Fruit fly (Drosophila melanogaster) whole organism, embryonic: ENCODE results near the gene CG3505.
A peak's percentile ranks its signal among the peaks of the same experiment; 100 is the strongest.

Experiments used
- B-H2 ChIP-seq: fragments of 200-800 bp; sonication (Bioruptor generic); optimal IDR thresholded peaks from 2 replicates; lab custom pipeline; 2018; ENCODE audit warnings: missing biosample characterization, mild to moderate bottlenecking, missing genetic modification characterization
- C15 ChIP-seq: fragments of 200-800 bp; sonication (Bioruptor generic); IDR thresholded peaks from 3 replicates; pipeline ENCODE4 v1.3.6; 2022; ENCODE audit warnings: missing biosample characterization, missing genetic modification characterization
- CG10274 ChIP-seq: fragments of 200-800 bp; sonication (Bioruptor generic); optimal IDR thresholded peaks from 3 replicates; lab custom pipeline; 2017; ENCODE audit warnings: missing biosample characterization, mild to moderate bottlenecking, missing genetic modification characterization
- CG12659 ChIP-seq: fragments of 200-800 bp; sonication (Bioruptor generic); optimal IDR thresholded peaks from 3 replicates; lab custom pipeline; 2017; ENCODE audit warnings: mild to moderate bottlenecking, missing biosample characterization, missing genetic modification reagents, missing genetic modification characterization
- CG14441 ChIP-seq: fragments of 200-800 bp; sonication (Bioruptor generic); IDR thresholded peaks from 2 replicates; pipeline ENCODE4 v1.3.6; 2022; ENCODE audit warnings: missing biosample characterization, missing genetic modification characterization
- CG15073 ChIP-seq: fragments of 200-800 bp; sonication (Bioruptor generic); optimal IDR thresholded peaks from 2 replicates; lab custom pipeline; 2016; ENCODE audit warnings: missing biosample characterization, missing genetic modification characterization
- CG16815 ChIP-seq: fragments of 200-800 bp; sonication (Bioruptor generic); optimal IDR thresholded peaks from 3 replicates; lab custom pipeline; 2017; ENCODE audit warnings: missing biosample characterization, mild to moderate bottlenecking, missing genetic modification characterization
- CG17328 ChIP-seq: fragments of 200-800 bp; sonication (Bioruptor generic); IDR thresholded peaks from 2 replicates; pipeline ENCODE4 v1.3.6; 2022; ENCODE audit warnings: missing biosample characterization, missing genetic modification characterization
- CG17568 ChIP-seq: fragments of 200-800 bp; sonication (Bioruptor generic); optimal IDR thresholded peaks from 2 replicates; lab custom pipeline; 2018; ENCODE audit warnings: missing biosample characterization, mild to moderate bottlenecking, missing genetic modification characterization, moderate library complexity
- CG17612 ChIP-seq: fragments of 200-800 bp; sonication (Bioruptor generic); IDR thresholded peaks from 2 replicates; pipeline ENCODE4 v1.3.6; 2022; ENCODE audit warnings: missing biosample characterization, missing genetic modification characterization
- CG17829 ChIP-seq: fragments of 200-800 bp; optimal IDR thresholded peaks from 2 replicates; lab custom pipeline; 2019; ENCODE audit warnings: missing biosample characterization, mild to moderate bottlenecking, missing genetic modification characterization, moderate library complexity
- CG30020 ChIP-seq: fragments of 200-800 bp; optimal IDR thresholded peaks from 2 replicates; lab custom pipeline; 2019; ENCODE audit warnings: missing biosample characterization, mild to moderate bottlenecking, missing genetic modification characterization, moderate library complexity
- CG32772 ChIP-seq: fragments of 200-800 bp; sonication (Bioruptor generic); IDR thresholded peaks from 2 replicates; pipeline ENCODE4 v1.3.6; 2022; ENCODE audit warnings: missing biosample characterization, missing genetic modification characterization
- CG33213 ChIP-seq: fragments of 200-800 bp; sonication (Bioruptor generic); optimal IDR thresholded peaks from 3 replicates; lab custom pipeline; 2016; ENCODE audit warnings: missing biosample characterization, missing genetic modification characterization
- CG34224 ChIP-seq: fragments of 200-800 bp; sonication (Bioruptor generic); IDR thresholded peaks from 3 replicates; pipeline ENCODE4 v1.3.6; 2022; ENCODE audit warnings: missing biosample characterization, missing genetic modification characterization; ENCODE audit not compliant: partially characterized antibody
- CG34376 ChIP-seq: fragments of 200-800 bp; sonication (Bioruptor generic); optimal IDR thresholded peaks from 2 replicates; lab custom pipeline; 2018; ENCODE audit warnings: missing biosample characterization, mild to moderate bottlenecking, missing genetic modification characterization
- CG3995 ChIP-seq: fragments of 200-800 bp; sonication (Bioruptor generic); optimal IDR thresholded peaks from 3 replicates; lab custom pipeline; 2016; ENCODE audit warnings: missing biosample characterization, missing genetic modification characterization
- CG4328 ChIP-seq: fragments of 200-800 bp; sonication (Bioruptor generic); optimal IDR thresholded peaks from 3 replicates; lab custom pipeline; 2017; ENCODE audit warnings: missing biosample characterization, missing genetic modification reagents, missing genetic modification characterization
- CG4730 ChIP-seq: fragments of 200-800 bp; sonication (Bioruptor generic); IDR thresholded peaks from 2 replicates; pipeline ENCODE4 v1.3.6; 2022; ENCODE audit warnings: missing biosample characterization, missing genetic modification characterization
- CG8388 ChIP-seq: fragments of 200-800 bp; sonication (Bioruptor generic); optimal IDR thresholded peaks from 2 replicates; lab custom pipeline; 2019; ENCODE audit warnings: missing biosample characterization, mild to moderate bottlenecking, missing genetic modification characterization, moderate library complexity
- CG8478 ChIP-seq: fragments of >200 bp; optimal IDR thresholded peaks from 2 replicates; lab custom pipeline; 2018
- CG8944 ChIP-seq: fragments of 200-800 bp; sonication (Bioruptor generic); optimal IDR thresholded peaks from 3 replicates; lab custom pipeline; 2016; ENCODE audit warnings: missing biosample characterization, missing genetic modification characterization
- CG9876 ChIP-seq: fragments of 200-800 bp; sonication (Bioruptor generic); optimal IDR thresholded peaks from 2 replicates; lab custom pipeline; 2016; ENCODE audit warnings: missing biosample characterization, missing genetic modification characterization
- Dip2 ChIP-seq: fragments of 200-800 bp; sonication (Bioruptor generic); IDR thresholded peaks from 2 replicates; pipeline ENCODE4 v1.3.6; 2022; ENCODE audit warnings: missing biosample characterization, missing genetic modification characterization
- Drgx ChIP-seq: fragments of 200-800 bp; sonication (Bioruptor generic); IDR thresholded peaks from 2 replicates; pipeline ENCODE4 v1.3.6; 2022; ENCODE audit warnings: missing biosample characterization, missing genetic modification characterization
- Elba2 ChIP-seq: fragments of 200-800 bp; sonication (Bioruptor generic); optimal IDR thresholded peaks from 3 replicates; lab custom pipeline; 2016; ENCODE audit warnings: missing biosample characterization, missing genetic modification characterization
- Hsf ChIP-seq: fragments of 200-800 bp; sonication (Bioruptor generic); optimal IDR thresholded peaks from 3 replicates; lab custom pipeline; 2016; ENCODE audit warnings: missing biosample characterization, missing genetic modification characterization
- Lim3 ChIP-seq: fragments of 200-800 bp; sonication (Bioruptor generic); IDR thresholded peaks from 2 replicates; pipeline ENCODE4 v1.3.6; 2022; ENCODE audit warnings: missing biosample characterization, missing genetic modification characterization
- Meics ChIP-seq: fragments of 200-800 bp; sonication (Bioruptor generic); optimal IDR thresholded peaks from 2 replicates; lab custom pipeline; 2017; ENCODE audit warnings: missing biosample characterization, mild to moderate bottlenecking, missing genetic modification characterization
- NK7.1 ChIP-seq: fragments of 200-800 bp; sonication (Bioruptor generic); optimal IDR thresholded peaks from 3 replicates; lab custom pipeline; 2016; ENCODE audit warnings: missing biosample characterization, missing genetic modification characterization
- Neu2 ChIP-seq: fragments of 200-800 bp; sonication (Bioruptor generic); optimal IDR thresholded peaks from 3 replicates; lab custom pipeline; 2016; ENCODE audit warnings: missing biosample characterization, missing genetic modification characterization, borderline replicate concordance
- Ptx1 ChIP-seq: fragments of 200-800 bp; sonication (Bioruptor generic); IDR thresholded peaks from 2 replicates; pipeline ENCODE4 v1.3.6; 2022; ENCODE audit warnings: missing biosample characterization, missing genetic modification characterization
- Scr ChIP-seq: fragments of 200-800 bp; sonication (Bioruptor generic); IDR thresholded peaks from 2 replicates; pipeline ENCODE4 v1.3.6; 2022; ENCODE audit warnings: missing biosample characterization, missing genetic modification characterization; ENCODE audit not compliant: partially characterized antibody
- Side ChIP-seq: fragments of 200-800 bp; sonication (Bioruptor generic); optimal IDR thresholded peaks from 2 replicates; lab custom pipeline; 2016; ENCODE audit warnings: missing biosample characterization, missing genetic modification characterization
- Ssrp ChIP-seq: fragments of 200-800 bp; sonication (Bioruptor generic); optimal IDR thresholded peaks from 2 replicates; lab custom pipeline; 2018; ENCODE audit warnings: missing biosample characterization, mild to moderate bottlenecking, missing genetic modification characterization, moderate library complexity
- amos ChIP-seq: fragments of 200-800 bp; sonication (Bioruptor generic); IDR thresholded peaks from 2 replicates; pipeline ENCODE4 v1.3.6; 2022; ENCODE audit warnings: missing biosample characterization, missing genetic modification characterization; ENCODE audit not compliant: partially characterized antibody
- btn ChIP-seq: fragments of 200-800 bp; sonication (Bioruptor generic); optimal IDR thresholded peaks from 2 replicates; lab custom pipeline; 2016; ENCODE audit warnings: missing biosample characterization, missing genetic modification characterization
- corto ChIP-seq: fragments of 200-800 bp; sonication (Bioruptor generic); optimal IDR thresholded peaks from 2 replicates; lab custom pipeline; 2016; ENCODE audit warnings: missing biosample characterization, mild to moderate bottlenecking, missing genetic modification characterization, moderate library complexity
- fd102C ChIP-seq: fragments of 200-800 bp; sonication (Bioruptor generic); optimal IDR thresholded peaks from 2 replicates; lab custom pipeline; 2018; ENCODE audit warnings: missing biosample characterization, mild to moderate bottlenecking, missing genetic modification characterization, moderate library complexity
- ftz-f1 ChIP-seq: fragments of 200-800 bp; sonication (Bioruptor generic); optimal IDR thresholded peaks from 2 replicates; lab custom pipeline; 2016; ENCODE audit warnings: missing biosample characterization, missing genetic modification characterization
- gcm2 ChIP-seq: fragments of 200-800 bp; sonication (Bioruptor generic); optimal IDR thresholded peaks from 2 replicates; lab custom pipeline; 2016; ENCODE audit warnings: missing biosample characterization, missing genetic modification characterization
- ind ChIP-seq: fragments of 200-800 bp; sonication (Bioruptor generic); optimal IDR thresholded peaks from 3 replicates; lab custom pipeline; 2016; ENCODE audit warnings: missing biosample characterization, missing genetic modification characterization
- nau ChIP-seq: fragments of 200-800 bp; sonication (Bioruptor generic); optimal IDR thresholded peaks from 3 replicates; lab custom pipeline; 2017; ENCODE audit warnings: missing biosample characterization, mild to moderate bottlenecking, missing genetic modification characterization, missing genetic modification reagents
- nmo ChIP-seq: fragments of 200-800 bp; sonication (Bioruptor generic); optimal IDR thresholded peaks from 2 replicates; lab custom pipeline; 2018; ENCODE audit warnings: missing biosample characterization, mild to moderate bottlenecking, missing genetic modification characterization, moderate library complexity
- nom ChIP-seq: fragments of 200-800 bp; sonication (Bioruptor generic); optimal IDR thresholded peaks from 2 replicates; lab custom pipeline; 2017; ENCODE audit warnings: missing biosample characterization, missing genetic modification characterization, mild to moderate bottlenecking, moderate library complexity, missing genetic modification reagents
- org-1 ChIP-seq: fragments of 200-800 bp; sonication (Bioruptor generic); optimal IDR thresholded peaks from 2 replicates; lab custom pipeline; 2017; ENCODE audit warnings: missing biosample characterization, missing genetic modification characterization
- ro ChIP-seq: fragments of 200-800 bp; sonication (Bioruptor generic); IDR thresholded peaks from 2 replicates; pipeline ENCODE4 v1.3.6; 2022; ENCODE audit warnings: missing biosample characterization, missing genetic modification characterization
- run ChIP-seq: fragments of 200-800 bp; sonication (Bioruptor generic); optimal IDR thresholded peaks from 3 replicates; lab custom pipeline; 2018; ENCODE audit warnings: missing biosample characterization, mild to moderate bottlenecking, missing genetic modification characterization
- sqz ChIP-seq: fragments of 200-800 bp; sonication (Bioruptor generic); optimal IDR thresholded peaks from 3 replicates; lab custom pipeline; 2018; ENCODE audit warnings: missing biosample characterization, mild to moderate bottlenecking, missing genetic modification characterization
- tin ChIP-seq: fragments of 200-800 bp; sonication (Bioruptor generic); optimal IDR thresholded peaks from 3 replicates; lab custom pipeline; 2016; ENCODE audit warnings: missing biosample characterization, missing genetic modification characterization

The CG3505 gene

DNA sequence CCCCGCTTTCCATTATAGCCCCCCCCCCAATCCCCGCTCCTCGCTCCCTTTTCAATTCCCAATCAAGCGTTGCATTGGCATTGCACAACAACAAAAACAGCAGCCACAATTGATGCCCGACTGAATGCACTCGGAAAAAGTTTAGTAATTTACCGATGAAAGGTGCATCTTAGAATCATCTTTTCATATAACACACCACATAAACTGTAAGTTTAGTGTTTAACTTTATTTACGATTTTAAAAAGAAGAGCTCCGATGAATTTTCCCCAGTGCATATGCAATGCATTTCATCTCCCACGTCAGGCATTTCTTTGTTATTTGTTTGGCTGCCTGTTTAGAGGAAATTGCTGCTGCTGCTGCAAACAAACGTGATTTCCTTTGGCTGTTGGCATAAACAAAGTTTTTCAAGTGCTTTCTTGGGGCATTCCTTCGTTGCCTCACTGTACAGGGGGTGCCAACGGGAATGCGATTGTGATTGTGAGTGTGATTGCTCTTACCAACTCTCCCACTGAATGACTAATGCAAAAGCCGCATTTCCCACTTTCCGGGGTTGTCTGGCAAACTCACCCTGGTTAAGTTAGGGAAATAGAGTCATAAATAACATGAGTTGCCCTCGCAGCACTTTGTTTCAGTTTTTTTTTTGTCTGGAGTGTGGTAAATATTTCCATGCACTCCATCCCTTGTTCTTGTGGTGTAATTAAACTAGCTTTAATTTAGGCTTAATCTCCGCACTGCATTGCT is 35.2 kb downstream of the CG3505 start (continued):
- peak; percentile 67 for TF ChIP-seq CG8944 (GFP tag; lab: Kevin White, UChicago)
- TF ChIP-seq gcm2 (GFP tag; lab: Kevin White, UChicago), result no peak
- TF ChIP-seq tin, result peak; percentile 70
- peak; percentile 79 for TF ChIP-seq CG17328 (GFP tag; lab: Robert Waterston, UW)
- TF ChIP-seq btn, result peak; percentile 61
- no peak for TF ChIP-seq Scr (GFP tag; lab: Robert Waterston, UW)
- peak; percentile 7 for TF ChIP-seq CG12659 (GFP tag; lab: Kevin White, UChicago)
- peak; percentile 28 for TF ChIP-seq nom
- no peak for TF ChIP-seq CG10274
- no peak for TF ChIP-seq Lim3 (GFP tag; lab: Robert Waterston, UW)
- TF ChIP-seq CG30020 (tag; lab: Kevin White, UChicago), result peak; percentile 16
- TF ChIP-seq CG15073, result no peak
- TF ChIP-seq sqz (GFP tag; lab: Kevin White, UChicago), result peak; percentile 65
- 0 out of 2 replicates have a peak, but pooled peaks have one; percentile 8 for TF ChIP-seq amos (GFP tag; lab: Robert Waterston, UW)
- TF ChIP-seq fd102C (GFP tag; lab: Kevin White, UChicago), result no peak
- peak; percentile 60 for TF ChIP-seq Hsf (GFP tag; lab: Kevin White, UChicago)
- TF ChIP-seq CG16815, result peak; percentile 47
- TF ChIP-seq Ssrp (tag; lab: Kevin White, UChicago), result peak; percentile 73
- peak; percentile 87 for TF ChIP-seq CG17829 (tag; lab: Kevin White, UChicago)
- peak; percentile 31; the same call in 1 of the 2 replicates for TF ChIP-seq CG4730
- TF ChIP-seq C15 (GFP tag; lab: Robert Waterston, UW), result no peak
- peak; percentile 84 for TF ChIP-seq CG8388 (GFP tag; lab: Kevin White, UChicago)
- TF ChIP-seq Drgx (GFP tag; lab: Robert Waterston, UW), result peak; percentile 85
- peak; percentile 60 for TF ChIP-seq nau (GFP tag; lab: Kevin White, UChicago)
- no peak for TF ChIP-seq Dip2
- TF ChIP-seq CG32772 (GFP tag; lab: Robert Waterston, UW), result peak; percentile 55; the same call in 1 of the 2 replicates
- no peak for TF ChIP-seq B-H2 (GFP tag; lab: Kevin White, UChicago)
- TF ChIP-seq CG14441, result peak; percentile 12; the same call in 1 of the 2 replicates
- TF ChIP-seq ind (GFP tag; lab: Kevin White, UChicago), result peak; percentile 53
- TF ChIP-seq Neu2 (GFP tag; lab: Kevin White, UChicago), result no peak
- TF ChIP-seq ro (GFP tag; lab: Robert Waterston, UW), result peak; percentile 51; the same call in 1 of the 2 replicates
- TF ChIP-seq ftz-f1 (GFP tag; lab: Kevin White, UChicago), result no peak
- TF ChIP-seq CG33213 (GFP tag; lab: Kevin White, UChicago), result peak; percentile 6
- no peak for TF ChIP-seq Meics (GFP tag; lab: Kevin White, UChicago)
- TF ChIP-seq NK7.1, result peak; percentile 36
- TF ChIP-seq run (tag; lab: Kevin White, UChicago), result no peak
- no peak for TF ChIP-seq CG3995 (GFP tag; lab: Kevin White, UChicago)
- peak; percentile 15 for TF ChIP-seq Side
- TF ChIP-seq Ptx1 (GFP tag; lab: Robert Waterston, UW), result peak; percentile 51
- peak; percentile 32 for TF ChIP-seq CG17568
- TF ChIP-seq CG9876 (GFP tag; lab: Kevin White, UChicago), result peak; percentile 5
- no peak for TF ChIP-seq Elba2 (GFP tag; lab: Kevin White, UChicago)
- no peak for TF ChIP-seq CG34376 (GFP tag; lab: Kevin White, UChicago)
- peak; percentile 7 for TF ChIP-seq corto (GFP tag; lab: Kevin White, UChicago)
- no peak for TF ChIP-seq CG17612 (GFP tag; lab: Robert Waterston, UW)
- TF ChIP-seq CG8478, result no peak
- no peak for TF ChIP-seq CG34224 (GFP tag; lab: Robert Waterston, UW)
- TF ChIP-seq CG4328 (GFP tag; lab: Kevin White, UChicago), result no peak
- TF ChIP-seq org-1 (GFP tag; lab: Kevin White, UChicago), result peak; percentile 51
- peak; percentile 82 for TF ChIP-seq nmo (GFP tag; lab: Kevin White, UChicago)
